Worm (Caenorhabditis elegans): ENCODE data around the gene Y6D1A.2.

Gene Y6D1A.2

DNA sequence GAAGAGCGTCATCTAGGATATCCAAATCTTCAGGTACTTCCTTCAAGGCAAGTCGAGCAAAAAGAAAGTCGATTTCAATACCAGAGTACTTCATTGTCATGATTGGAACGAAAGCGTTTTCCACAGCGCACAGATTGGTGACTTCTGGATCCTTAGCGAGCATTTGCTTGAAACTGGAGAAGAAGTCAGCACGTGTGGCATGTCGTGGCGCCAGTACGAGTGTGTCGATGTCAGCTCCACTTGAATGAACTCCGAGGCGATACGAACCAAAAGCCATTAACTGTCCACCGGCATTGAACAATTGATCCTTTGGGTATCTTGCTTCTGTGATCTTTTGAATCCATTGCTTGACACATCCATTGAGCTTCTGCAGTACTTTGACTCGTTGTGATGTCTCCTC is 3.7 kb downstream of the Y6D1A.2 start:
- TF ChIP-seq unc-3 (GFP tag; conservative IDR thresholded peaks at IDR 0.05) (no peak), unc-3 (tag; optimal IDR thresholded peaks at IDR 0.05) (no peak), pax-1 (tag; optimal IDR thresholded peaks at IDR 0.05) (no peak), lin-11 (tag; optimal IDR thresholded peaks at IDR 0.05) (no peak), sox-4 (tag; optimal IDR thresholded peaks at IDR 0.05) (no peak), hlh-8 (tag; optimal IDR thresholded peaks at IDR 0.05) (no peak), fkh-6 (tag; optimal IDR thresholded peaks at IDR 0.05) (no peak), K09A11.1 (tag; optimal IDR thresholded peaks at IDR 0.05; ENCODE audit: insufficient read depth) (no peak), ceh-31 (tag; optimal IDR thresholded peaks at IDR 0.05) (no peak), gmeb-2 (tag; optimal IDR thresholded peaks at IDR 0.05) (no peak), ceh-6 (GFP tag; optimal IDR thresholded peaks at IDR 0.05) (no peak), rnt-1 (tag; optimal IDR thresholded peaks at IDR 0.05) (no peak)

ce11 chrII:11813895-11814369 is 5.8 kb downstream of the Y6D1A.2 start, which contains the start of gene F43G6.8:
F43G6.8 (minus strand) TSS chrII:11814092.
- TF ChIP-seq hlh-13 (GFP tag; optimal IDR thresholded peaks at IDR 0.05) (no peak), ceh-31 (tag; optimal IDR thresholded peaks at IDR 0.05) (peak; percentile 28), hlh-30 (tag; optimal IDR thresholded peaks at IDR 0.05; ENCODE audit: insufficient read depth) (peak; percentile 84), nfya-1 (tag; optimal IDR thresholded peaks at IDR 0.05) (peak; percentile 21), sdc-2 (tag; optimal IDR thresholded peaks at IDR 0.05) (no peak), ref-2 (tag; optimal IDR thresholded peaks at IDR 0.05) (peak; percentile 20), ama-1 (optimal IDR thresholded peaks at IDR 0.05) (no peak), ceh-18 (tag; optimal IDR thresholded peaks at IDR 0.05) (peak; percentile 14), tbx-2 (tag; optimal IDR thresholded peaks at IDR 0.05) (peak; percentile 26)

- TF ChIP-seq T23F11.4 (GFP tag; optimal IDR thresholded peaks at IDR 0.05), result no peak
- TF ChIP-seq F13H6.1 (tag; optimal IDR thresholded peaks at IDR 0.05), result no peak
- no peak for TF ChIP-seq ceh-9 (tag; optimal IDR thresholded peaks at IDR 0.05)
- no peak for TF ChIP-seq hlh-6 (tag; optimal IDR thresholded peaks at IDR 0.05)
- no peak for TF ChIP-seq hlh-15 (tag; optimal IDR thresholded peaks at IDR 0.05)
Observed at ce11 chrII:11811241-11811640, 8.5 kb downstream of the Y6D1A.2 start.

DNA sequence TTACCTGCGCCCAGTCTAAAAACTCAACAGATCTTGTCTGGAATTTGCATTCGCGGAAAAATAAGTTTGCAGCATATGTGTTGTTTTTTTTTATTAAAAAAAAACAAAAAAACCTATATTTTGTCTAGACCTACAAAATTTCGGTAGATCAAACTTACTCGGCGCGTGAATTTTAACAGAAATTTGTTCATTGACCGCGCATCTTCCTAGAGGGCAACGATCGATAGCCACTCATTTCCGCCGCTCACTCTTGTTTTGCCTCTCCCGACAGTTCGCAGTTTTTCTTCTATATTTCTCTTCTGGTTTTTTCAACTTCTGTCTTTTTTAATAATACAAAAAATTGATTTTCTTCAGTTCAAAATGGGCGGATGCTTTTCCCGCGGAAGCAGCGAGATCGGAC is 9.3 kb downstream of the Y6D1A.2 start, which contains the start of gene F43G6.7:
Gene F43G6.7 (plus strand): TSS at position 355 of the 400 bp plus-strand sequence.
- TF ChIP-seq pha-2 (tag; optimal IDR thresholded peaks at IDR 0.05) (no peak), F13H6.1 (tag; optimal IDR thresholded peaks at IDR 0.05) (no peak), lim-6 (tag; optimal IDR thresholded peaks at IDR 0.05) (no peak), elt-4 (tag; optimal IDR thresholded peaks at IDR 0.05) (no peak), unc-86 (tag; optimal IDR thresholded peaks at IDR 0.05) (no peak), ets-4 (tag; optimal IDR thresholded peaks at IDR 0.05) (no peak), ceh-9 (tag; optimal IDR thresholded peaks at IDR 0.05) (no peak), hlh-8 (tag; optimal IDR thresholded peaks at IDR 0.05) (no peak), C08G9.2 (tag; optimal IDR thresholded peaks at IDR 0.05) (no peak), hlh-13 (GFP tag; optimal IDR thresholded peaks at IDR 0.05) (no peak), ceh-6 (GFP tag; optimal IDR thresholded peaks at IDR 0.05) (no peak), madf-2 (tag; optimal IDR thresholded peaks at IDR 0.05) (no peak), unc-3 (GFP tag; conservative IDR thresholded peaks at IDR 0.05) (no peak), unc-3 (tag; optimal IDR thresholded peaks at IDR 0.05) (no peak), pag-3 (tag; optimal IDR thresholded peaks at IDR 0.05; ENCODE audit: borderline replicate concordance) (no peak), ceh-34 (tag; optimal IDR thresholded peaks at IDR 0.05) (no peak), fax-1 (tag; optimal IDR thresholded peaks at IDR 0.05) (no peak), unc-55 (GFP tag; optimal IDR thresholded peaks at IDR 0.05) (no peak), ceh-31 (tag; optimal IDR thresholded peaks at IDR 0.05) (no peak), fkh-10 (GFP tag; optimal IDR thresholded peaks at IDR 0.05) (no peak)

All from whole organism, late embryonic.